Worm (Caenorhabditis elegans) whole organism, late embryonic: ENCODE data around the gene F18E9.8.

Experiments used
- K09A11.1 ChIP-seq: sonication (generic microtip); optimal IDR thresholded peaks from 2 replicates; lab custom pipeline; 2017; ENCODE audit warnings: antibody characterized with exemption, mild to moderate bottlenecking, missing genetic modification characterization, missing compliant biosample characterization; ENCODE audit not compliant: insufficient read depth
- Y22D7AL.16 ChIP-seq: sonication (generic microtip); optimal IDR thresholded peaks from 2 replicates; lab custom pipeline; 2016; ENCODE audit warnings: missing genetic modification characterization, missing compliant biosample characterization
- ahr-1 ChIP-seq: sonication (generic microtip); optimal IDR thresholded peaks from 2 replicates; lab custom pipeline; 2016; ENCODE audit warnings: missing genetic modification characterization, missing compliant biosample characterization
- ama-1 ChIP-seq: fragments of 150-350 bp; optimal IDR thresholded peaks from 2 replicates; lab custom pipeline; 2014
- ceh-14 ChIP-seq: sonication (generic microtip); optimal IDR thresholded peaks from 2 replicates; lab custom pipeline; 2016; ENCODE audit warnings: missing genotype, missing genetic modification characterization, missing compliant biosample characterization
- ceh-18 ChIP-seq: sonication (generic microtip); optimal IDR thresholded peaks from 2 replicates; lab custom pipeline; 2016; ENCODE audit warnings: missing genetic modification characterization, missing compliant biosample characterization
- ceh-19 ChIP-seq: fragments of 200-800 bp; sonication (Bioruptor generic); optimal IDR thresholded peaks from 2 replicates; lab custom pipeline; 2018; ENCODE audit warnings: mild to moderate bottlenecking, missing genetic modification characterization, missing compliant biosample characterization
- ceh-24 ChIP-seq: sonication (generic microtip); optimal IDR thresholded peaks from 2 replicates; lab custom pipeline; 2016; ENCODE audit warnings: mild to moderate bottlenecking, missing genetic modification characterization, missing compliant biosample characterization
- ceh-31 ChIP-seq: sonication (generic microtip); optimal IDR thresholded peaks from 2 replicates; lab custom pipeline; 2016; ENCODE audit warnings: missing genetic modification characterization, missing compliant biosample characterization
- ceh-34 ChIP-seq: sonication (generic microtip); optimal IDR thresholded peaks from 2 replicates; lab custom pipeline; 2016; ENCODE audit warnings: mild to moderate bottlenecking, missing genetic modification characterization, missing compliant biosample characterization
- ceh-48 ChIP-seq: sonication (generic microtip); optimal IDR thresholded peaks from 2 replicates; lab custom pipeline; 2016; ENCODE audit warnings: missing genetic modification characterization, inconsistent platforms, missing compliant biosample characterization
- che-1 ChIP-seq: sonication (generic microtip); optimal IDR thresholded peaks from 2 replicates; lab custom pipeline; 2016; ENCODE audit warnings: mild to moderate bottlenecking, missing genetic modification characterization, missing compliant biosample characterization
- dmd-4 ChIP-seq: sonication (generic microtip); optimal IDR thresholded peaks from 2 replicates; lab custom pipeline; 2016; ENCODE audit warnings: borderline replicate concordance, missing genetic modification characterization, missing compliant biosample characterization
- dve-1 ChIP-seq: sonication (generic microtip); optimal IDR thresholded peaks from 2 replicates; lab custom pipeline; 2017; ENCODE audit warnings: antibody characterized with exemption, mild to moderate bottlenecking, missing genetic modification characterization, missing compliant biosample characterization
- elt-4 ChIP-seq: sonication (generic microtip); optimal IDR thresholded peaks from 2 replicates; lab custom pipeline; 2016; ENCODE audit warnings: missing genetic modification characterization, missing compliant biosample characterization
- ets-4 ChIP-seq: sonication (generic microtip); optimal IDR thresholded peaks from 2 replicates; lab custom pipeline; 2016; ENCODE audit warnings: missing genetic modification characterization, missing compliant biosample characterization
- eyg-1 ChIP-seq: sonication (generic microtip); optimal IDR thresholded peaks from 2 replicates; lab custom pipeline; 2016; ENCODE audit warnings: missing genotype, missing genetic modification characterization, missing compliant biosample characterization
- fax-1 ChIP-seq: sonication (generic microtip); optimal IDR thresholded peaks from 2 replicates; lab custom pipeline; 2016; ENCODE audit warnings: missing genotype, missing genetic modification characterization, missing compliant biosample characterization
- fkh-6 ChIP-seq: sonication (generic microtip); optimal IDR thresholded peaks from 2 replicates; lab custom pipeline; 2016; ENCODE audit warnings: missing genetic modification characterization, missing compliant biosample characterization
- hlh-13 ChIP-seq: fragments of 200-800 bp; sonication (Bioruptor generic); optimal IDR thresholded peaks from 2 replicates; lab custom pipeline; 2018; ENCODE audit warnings: mild to moderate bottlenecking, missing genetic modification characterization, missing compliant biosample characterization
- hlh-15 ChIP-seq: sonication (generic microtip); optimal IDR thresholded peaks from 2 replicates; lab custom pipeline; 2016; ENCODE audit warnings: missing genetic modification characterization, missing compliant biosample characterization
- hlh-8 ChIP-seq: sonication (generic microtip); optimal IDR thresholded peaks from 2 replicates; lab custom pipeline; 2016; ENCODE audit warnings: missing genotype, missing genetic modification characterization, missing compliant biosample characterization
- lim-6 ChIP-seq: sonication (generic microtip); optimal IDR thresholded peaks from 2 replicates; lab custom pipeline; 2016; ENCODE audit warnings: missing genetic modification characterization, missing compliant biosample characterization
- lin-11 ChIP-seq: fragments of 200-800 bp; sonication (Bioruptor generic); optimal IDR thresholded peaks from 2 replicates; lab custom pipeline; 2018; ENCODE audit warnings: mild to moderate bottlenecking, missing genetic modification characterization, missing compliant biosample characterization
- nfya-1 ChIP-seq: sonication (generic microtip); optimal IDR thresholded peaks from 2 replicates; lab custom pipeline; 2017; ENCODE audit warnings: missing genetic modification characterization, mild to moderate bottlenecking, missing compliant biosample characterization, antibody characterized with exemption, moderate library complexity
- nhr-232 ChIP-seq: sonication (generic microtip); optimal IDR thresholded peaks from 2 replicates; lab custom pipeline; 2016; ENCODE audit warnings: missing genetic modification characterization, missing compliant biosample characterization
- odd-2 ChIP-seq: sonication (generic microtip); optimal IDR thresholded peaks from 2 replicates; lab custom pipeline; 2017; ENCODE audit warnings: antibody characterized with exemption, mild to moderate bottlenecking, missing genetic modification characterization, missing compliant biosample characterization
- pag-3 ChIP-seq: sonication (generic microtip); optimal IDR thresholded peaks from 2 replicates; lab custom pipeline; 2016; ENCODE audit warnings: missing compliant biosample characterization, missing genetic modification characterization, borderline replicate concordance
- pha-2 ChIP-seq: sonication (generic microtip); optimal IDR thresholded peaks from 2 replicates; lab custom pipeline; 2017; ENCODE audit warnings: mild to moderate bottlenecking, missing genetic modification characterization, missing compliant biosample characterization
- pha-4 ChIP-seq: fragments of 150-350 bp; optimal IDR thresholded peaks from 2 replicates; lab custom pipeline; 2018; ENCODE audit warnings: missing biosample characterization, missing genetic modification reagents, missing genetic modification characterization
- pros-1 ChIP-seq: fragments of 150-350 bp; optimal IDR thresholded peaks from 2 replicates; lab custom pipeline; 2014; ENCODE audit warnings: missing biosample characterization, missing genetic modification reagents, missing genetic modification characterization
- ref-2 ChIP-seq: sonication (generic microtip); optimal IDR thresholded peaks from 2 replicates; lab custom pipeline; 2016; ENCODE audit warnings: missing genetic modification characterization, missing compliant biosample characterization
- rnt-1 ChIP-seq: sonication (generic microtip); optimal IDR thresholded peaks from 2 replicates; lab custom pipeline; 2016; ENCODE audit warnings: missing genetic modification characterization, missing compliant biosample characterization
- sdc-2 ChIP-seq: sonication (generic microtip); optimal IDR thresholded peaks from 2 replicates; lab custom pipeline; 2016; ENCODE audit warnings: missing genotype, missing genetic modification characterization, missing compliant biosample characterization
- sox-2 ChIP-seq: fragments of 200-800 bp; sonication (Bioruptor generic); IDR thresholded peaks from 2 replicates; pipeline ENCODE4 v1.3.6; 2022; ENCODE audit warnings: missing genetic modification reagents, missing genetic modification characterization, missing compliant biosample characterization
- syd-9 ChIP-seq: sonication (generic microtip); optimal IDR thresholded peaks from 2 replicates; lab custom pipeline; 2016; ENCODE audit warnings: mild to moderate bottlenecking, missing genetic modification characterization, moderate library complexity, missing compliant biosample characterization
- tbx-2 ChIP-seq: sonication (generic microtip); optimal IDR thresholded peaks from 2 replicates; lab custom pipeline; 2016; ENCODE audit warnings: missing genetic modification characterization, missing compliant biosample characterization
- ttx-3 ChIP-seq: sonication (generic microtip); optimal IDR thresholded peaks from 2 replicates; lab custom pipeline; 2016; ENCODE audit warnings: missing genetic modification reagents, missing genetic modification characterization, missing compliant biosample characterization
- unc-3 ChIP-seq, 2 experiments: fragments of 200-800 bp in 1 of 2; sonication (Bioruptor generic) in 1 of 2; sonication (generic microtip) in 1 of 2; conservative IDR thresholded peaks in 1 of 2; optimal IDR thresholded peaks in 1 of 2; 2 replicates each; pipeline versions ENCODE4 v1.3.6 to Lab custom; 2016 to 2022; ENCODE audit warnings: missing compliant biosample characterization in 2 of 2, missing genetic modification characterization in 2 of 2, missing genetic modification reagents in 1 of 2
- unc-55 ChIP-seq: sonication (generic microtip); optimal IDR thresholded peaks from 2 replicates; lab custom pipeline; 2017; ENCODE audit warnings: missing biosample characterization, missing genetic modification reagents, missing genetic modification characterization
- zip-5 ChIP-seq: sonication (generic microtip); optimal IDR thresholded peaks from 2 replicates; lab custom pipeline; 2016; ENCODE audit warnings: missing genetic modification characterization, missing compliant biosample characterization

F18E9.8 gene

DNA sequence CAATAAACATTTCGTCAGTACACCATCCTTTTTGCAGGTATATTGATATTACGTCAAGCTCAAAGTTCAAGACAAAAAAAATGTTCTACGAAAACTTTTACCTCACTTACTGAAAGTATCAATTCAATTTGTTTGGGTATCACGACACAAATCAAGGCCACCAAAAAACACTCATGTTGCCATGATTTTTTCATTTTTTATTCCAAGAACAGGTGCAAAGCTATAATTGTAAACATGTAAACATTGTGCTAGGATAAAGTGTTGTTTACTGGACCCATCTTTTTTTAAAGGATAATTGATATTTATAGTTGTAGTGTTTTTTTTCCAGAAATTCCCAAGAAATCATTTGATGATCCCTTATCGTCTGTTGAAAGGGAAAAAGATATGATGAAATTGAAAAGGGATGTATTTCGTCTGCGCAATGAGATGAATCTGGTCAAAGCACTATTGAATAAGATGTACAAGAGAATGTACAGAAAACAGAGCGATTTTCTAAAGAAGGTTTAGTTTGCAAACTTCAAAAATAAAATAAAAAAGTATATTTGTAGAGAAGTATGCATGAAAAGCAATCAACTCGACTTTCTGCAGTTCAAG is 1.5 kb upstream of the F18E9.8 start:
- TF ChIP-seq elt-4 (no peak), hlh-13 (GFP tag; lab: Kevin White, UChicago) (no peak), ceh-24 (tag; lab: Kevin White, UChicago) (no peak), ahr-1 (no peak), ceh-19 (no peak), pros-1 (tag; lab: Kevin White, UChicago) (no peak), fax-1 (tag; lab: Kevin White, UChicago) (no peak), hlh-15 (tag; lab: Kevin White, UChicago) (no peak), K09A11.1 (no peak), ref-2 (tag; lab: Kevin White, UChicago) (no peak), unc-3 (GFP tag; conservative IDR thresholded peaks at IDR 0.05; lab: Robert Waterston, UW) (no peak), unc-3 (tag; optimal IDR thresholded peaks at IDR 0.05; lab: Kevin White, UChicago) (no peak), ceh-34 (tag; lab: Kevin White, UChicago) (no peak), tbx-2 (tag; lab: Kevin White, UChicago) (no peak), ceh-31 (tag; lab: Kevin White, UChicago) (no peak), pha-4 (no peak), ets-4 (tag; lab: Kevin White, UChicago) (no peak), sdc-2 (tag; lab: Kevin White, UChicago) (no peak), pha-2 (tag; lab: Kevin White, UChicago) (no peak), dve-1 (no peak), zip-5 (tag; lab: Kevin White, UChicago) (no peak)

ce11 chrX:8580217-8580616 is 1.1 kb downstream of the F18E9.8 start, which contains the start of gene F18E9.4:
Gene F18E9.4, plus strand, starts transcription at chrX:8580517.
- TF ChIP-seq dmd-4 (tag; lab: Kevin White, UChicago) = no peak
- TF ChIP-seq elt-4 = no peak
- no peak for TF ChIP-seq ceh-18
- TF ChIP-seq Y22D7AL.16 = no peak
- TF ChIP-seq sox-2 (GFP tag; lab: Robert Waterston, UW) = no peak
- TF ChIP-seq odd-2 (tag; lab: Kevin White, UChicago) = no peak
- no peak for TF ChIP-seq ceh-34 (tag; lab: Kevin White, UChicago)

ce11 chrX:8570997-8571517 is 10.3 kb downstream of the F18E9.8 start, which contains the start of gene jmjd-3.1:
Gene jmjd-3.1, plus strand, starts transcription at chrX:8571047.
- TF ChIP-seq fkh-6 (tag; lab: Kevin White, UChicago) (no peak), ceh-14 (tag; lab: Kevin White, UChicago) (no peak), che-1 (tag; lab: Kevin White, UChicago) (no peak), lin-11 (tag; lab: Kevin White, UChicago) (no peak), lim-6 (no peak), ceh-24 (tag; lab: Kevin White, UChicago) (no peak), nhr-232 (tag; lab: Kevin White, UChicago) (no peak), hlh-8 (no peak), ceh-31 (tag; lab: Kevin White, UChicago) (no peak), eyg-1 (tag; lab: Kevin White, UChicago) (no peak), pha-4 (no peak), unc-55 (GFP tag; lab: Kevin White, UChicago) (no peak), ttx-3 (no peak), pag-3 (tag; lab: Kevin White, UChicago) (no peak), sdc-2 (tag; lab: Kevin White, UChicago) (no peak)

- TF ChIP-seq che-1 (tag; lab: Kevin White, UChicago) (no peak), zip-5 (tag; lab: Kevin White, UChicago) (no peak), ceh-19 (peak; percentile 34), dve-1 (no peak), ref-2 (tag; lab: Kevin White, UChicago) (peak; percentile 29), elt-4 (no peak), ceh-48 (tag; lab: Kevin White, UChicago) (no peak), nfya-1 (tag; lab: Kevin White, UChicago) (peak; percentile 28), fkh-6 (tag; lab: Kevin White, UChicago) (no peak), ceh-31 (tag; lab: Kevin White, UChicago) (peak; percentile 9), syd-9 (tag; lab: Kevin White, UChicago) (peak; percentile 14), rnt-1 (peak; percentile 1), ama-1 (lab: Kevin White, UChicago) (no peak)
Observed at ce11 chrX:8569159-8569558, 12.2 kb downstream of the F18E9.8 start.
